Fruit fly (Drosophila melanogaster): Measurements from ENCODE around the gene CG31380.

DNA sequence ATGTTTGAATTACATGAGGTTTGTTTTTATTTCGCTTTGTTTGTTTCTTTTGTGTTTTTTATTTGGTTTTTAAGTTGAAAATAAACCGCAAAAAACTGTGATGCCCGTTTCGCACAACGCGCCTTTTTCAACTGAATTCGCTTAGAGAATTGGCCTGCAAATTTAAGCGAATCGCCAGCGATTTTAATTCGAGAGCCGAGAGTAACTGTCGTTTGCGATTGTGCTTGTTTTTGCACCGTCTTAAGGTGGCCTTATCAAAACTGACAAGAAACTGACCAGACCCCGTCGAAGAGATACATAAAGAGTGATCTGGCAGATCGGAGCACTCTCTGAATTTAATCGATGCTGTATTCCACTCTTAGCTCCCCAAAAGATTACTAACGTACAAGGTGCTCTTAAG is 29.1 kb downstream of the CG31380 start:
- TF ChIP-seq Nf-YC (tag; optimal IDR thresholded peaks at IDR 0.05): no peak
- TF ChIP-seq CG7963 (GFP tag; IDR thresholded peaks at IDR 0.05; ENCODE audit: partially characterized antibody): no peak
- no peak for TF ChIP-seq CG15601 (tag; optimal IDR thresholded peaks at IDR 0.05)
- TF ChIP-seq Sin3A (optimal IDR thresholded peaks at IDR 0.05): no peak
- no peak for TF ChIP-seq CG10147 (GFP tag; optimal IDR thresholded peaks at IDR 0.05)
- no peak for TF ChIP-seq Rx (GFP tag; IDR thresholded peaks at IDR 0.05)
- no peak for TF ChIP-seq Lim3 (GFP tag; IDR thresholded peaks at IDR 0.05)
- TF ChIP-seq Abd-B (GFP tag; optimal IDR thresholded peaks at IDR 0.05): no peak

Measured in whole organism, embryonic.